Fruit fly (Drosophila melanogaster): ENCODE data around the gene CG34132.

- TF ChIP-seq OdsH (GFP tag; optimal IDR thresholded peaks at IDR 0.05) (no peak), CG32264 (GFP tag; optimal IDR thresholded peaks at IDR 0.05) (no peak), Vsx2 (GFP tag; optimal IDR thresholded peaks at IDR 0.05; ENCODE audit: partially characterized antibody) (no peak)
Observed at dm6 chr2L:7840152-7840551, 45.2 kb upstream of the CG34132 start, which contains the start of gene CG14537.

Data from whole organism, wandering third instar larva.